Worm (Caenorhabditis elegans) whole organism, L3 larva: Measurements from ENCODE around the gene fipr-14.

ENCODE experiments used
- egl-27 ChIP-seq: sonication (generic microtip); optimal IDR thresholded peaks from 4 replicates; lab custom pipeline; 2017; ENCODE audit warnings: missing biosample characterization, missing genetic modification reagents, missing genetic modification characterization
- fos-1 ChIP-seq: fragments of 150-350 bp; optimal IDR thresholded peaks from 2 replicates; lab custom pipeline; 2014; ENCODE audit warnings: missing biosample characterization, missing genetic modification characterization
- lin-15B ChIP-seq: fragments of 150-350 bp; optimal IDR thresholded peaks from 2 replicates; lab custom pipeline; 2014; ENCODE audit warnings: missing biosample characterization, missing genetic modification characterization
- lsy-12 ChIP-seq: sonication (generic microtip); optimal IDR thresholded peaks from 2 replicates; lab custom pipeline; 2016; ENCODE audit warnings: mild to moderate bottlenecking, missing genetic modification characterization, missing compliant biosample characterization
- nhr-43 ChIP-seq: sonication (generic microtip); optimal IDR thresholded peaks from 2 replicates; lab custom pipeline; 2016; ENCODE audit warnings: mild to moderate bottlenecking, missing genetic modification characterization, missing compliant biosample characterization; ENCODE audit not compliant: poor library complexity, severe bottlenecking
- unc-39 ChIP-seq: sonication (generic microtip); optimal IDR thresholded peaks from 4 replicates; lab custom pipeline; 2017; ENCODE audit warnings: missing biosample characterization, missing genetic modification characterization
- zag-1 ChIP-seq: fragments of 150-350 bp; optimal IDR thresholded peaks from 2 replicates; lab custom pipeline; 2014; ENCODE audit warnings: missing biosample characterization, missing genetic modification characterization
- ztf-11 ChIP-seq: fragments of 150-350 bp; optimal IDR thresholded peaks from 2 replicates; lab custom pipeline; 2014; ENCODE audit warnings: missing biosample characterization, missing genetic modification characterization

- TF ChIP-seq lsy-12 (tag; lab: Kevin White, UChicago) (no peak), egl-27 (tag; lab: Kevin White, UChicago) (no peak), zag-1 (no peak), ztf-11 (tag; lab: Kevin White, UChicago) (no peak), fos-1 (tag; lab: Kevin White, UChicago) (no peak), unc-39 (tag; lab: Kevin White, UChicago) (no peak), nhr-43 (tag; lab: Kevin White, UChicago) (no peak), lin-15B (tag; lab: Kevin White, UChicago) (no peak)
These were observed 48.9 kb upstream of the fipr-14 start, which contains the start of gene npax-3 for ce11 chrIV:10828049-10828448.
